Worm (Caenorhabditis elegans) whole organism, L1 larva: Measurements from ENCODE around the gene T10B5.3.

ENCODE experiments used
- C16A3.4 ChIP-seq: fragments of 150-350 bp; optimal IDR thresholded peaks from 2 replicates; lab custom pipeline; 2014; ENCODE audit warnings: missing biosample characterization, missing genetic modification characterization
- F16B12.6 ChIP-seq: fragments of 150-350 bp; optimal IDR thresholded peaks from 2 replicates; lab custom pipeline; 2014; ENCODE audit warnings: missing biosample characterization, missing genetic modification characterization
- alr-1 ChIP-seq: fragments of 200-800 bp; sonication (Bioruptor generic); optimal IDR thresholded peaks from 2 replicates; lab custom pipeline; 2018; ENCODE audit warnings: borderline replicate concordance, mild to moderate bottlenecking, missing genetic modification characterization, missing compliant biosample characterization
- ceh-8 ChIP-seq: fragments of 200-800 bp; sonication (Bioruptor generic); optimal IDR thresholded peaks from 2 replicates; lab custom pipeline; 2018; ENCODE audit warnings: mild to moderate bottlenecking, missing genetic modification characterization, moderate library complexity, missing compliant biosample characterization
- ceh-82 ChIP-seq, 3 experiments: fragments of 150-350 bp in 1 of 3; sonication (generic microtip) in 2 of 3; optimal IDR thresholded peaks; 2 replicates each; lab custom pipeline; 2014 to 2017; ENCODE audit warnings: missing biosample characterization in 3 of 3, missing genetic modification characterization in 3 of 3
- ces-1 ChIP-seq: fragments of 150-350 bp; optimal IDR thresholded peaks from 2 replicates; lab custom pipeline; 2014; ENCODE audit warnings: missing biosample characterization, missing genetic modification reagents, missing genetic modification characterization
- dpl-1 ChIP-seq, 3 experiments: fragments of 150-350 bp in 2 of 3; sonication (generic microtip) in 1 of 3; optimal IDR thresholded peaks; 2 replicates each; lab custom pipeline; 2014 to 2017; ENCODE audit warnings: missing biosample characterization in 3 of 3, missing genetic modification characterization in 3 of 3, missing genetic modification reagents in 3 of 3
- elt-2 ChIP-seq: sonication (generic microtip); optimal IDR thresholded peaks from 2 replicates; lab custom pipeline; 2016; ENCODE audit warnings: missing genetic modification characterization, mild to moderate bottlenecking, inconsistent platforms, missing compliant biosample characterization, missing genetic modification reagents
- fkh-10 ChIP-seq: sonication (generic microtip); optimal IDR thresholded peaks from 2 replicates; lab custom pipeline; 2017; ENCODE audit warnings: missing biosample characterization, missing genetic modification reagents, missing genetic modification characterization
- fkh-4 ChIP-seq: sonication (generic microtip); optimal IDR thresholded peaks from 2 replicates; lab custom pipeline; 2016; ENCODE audit warnings: missing compliant biosample characterization, missing genetic modification characterization, borderline replicate concordance
- hlh-17 ChIP-seq: fragments of 200-800 bp; sonication (Bioruptor generic); optimal IDR thresholded peaks from 2 replicates; lab custom pipeline; 2018; ENCODE audit warnings: missing genetic modification characterization, mild to moderate bottlenecking, missing compliant biosample characterization, moderate library complexity, borderline replicate concordance
- hpl-2 ChIP-seq: fragments of 150-350 bp; optimal IDR thresholded peaks from 2 replicates; lab custom pipeline; 2014; ENCODE audit warnings: missing biosample characterization, missing genetic modification reagents, missing genetic modification characterization
- irx-1 ChIP-seq: sonication (generic microtip); optimal IDR thresholded peaks from 2 replicates; lab custom pipeline; 2016; ENCODE audit warnings: missing genetic modification characterization, missing compliant biosample characterization
- jun-1 ChIP-seq: fragments of 150-350 bp; optimal IDR thresholded peaks from 2 replicates; lab custom pipeline; 2014; ENCODE audit warnings: missing biosample characterization, missing genetic modification reagents, missing genetic modification characterization
- lin-13 ChIP-seq: fragments of 150-350 bp; optimal IDR thresholded peaks from 2 replicates; lab custom pipeline; 2014; ENCODE audit warnings: missing biosample characterization, missing genetic modification reagents, missing genetic modification characterization
- lin-39 ChIP-seq: fragments of 150-350 bp; optimal IDR thresholded peaks from 2 replicates; lab custom pipeline; 2014; ENCODE audit warnings: missing biosample characterization, missing genetic modification reagents, missing genetic modification characterization
- mab-9 ChIP-seq: fragments of 200-800 bp; sonication (Bioruptor generic); IDR thresholded peaks from 2 replicates; pipeline ENCODE4 v1.3.6; 2022; ENCODE audit warnings: missing genetic modification reagents, missing genetic modification characterization, missing compliant biosample characterization
- mdl-1 ChIP-seq, 2 experiments: fragments of 150-350 bp; optimal IDR thresholded peaks; 2 replicates each; lab custom pipeline; 2014 to 2017; ENCODE audit warnings: missing biosample characterization in 2 of 2, missing genetic modification characterization in 2 of 2, inconsistent platforms in 1 of 2
- mep-1 ChIP-seq: fragments of 150-350 bp; optimal IDR thresholded peaks from 2 replicates; lab custom pipeline; 2014; ENCODE audit warnings: missing biosample characterization, missing genetic modification characterization
- nhr-11 ChIP-seq: fragments of 150-350 bp; optimal IDR thresholded peaks from 2 replicates; lab custom pipeline; 2014; ENCODE audit warnings: missing biosample characterization, missing genetic modification characterization
- nhr-12 ChIP-seq: sonication (generic microtip); optimal IDR thresholded peaks from 2 replicates; lab custom pipeline; 2017; ENCODE audit warnings: missing biosample characterization, missing genetic modification characterization
- nhr-20 ChIP-seq: sonication (generic microtip); optimal IDR thresholded peaks from 2 replicates; lab custom pipeline; 2016; ENCODE audit warnings: mild to moderate bottlenecking, missing genetic modification characterization, missing compliant biosample characterization
- nhr-28 ChIP-seq: fragments of 150-350 bp; optimal IDR thresholded peaks from 2 replicates; lab custom pipeline; 2014; ENCODE audit warnings: missing biosample characterization, missing genetic modification characterization
- nhr-71 ChIP-seq: sonication (generic microtip); optimal IDR thresholded peaks from 2 replicates; lab custom pipeline; 2016; ENCODE audit warnings: mild to moderate bottlenecking, missing genetic modification characterization, moderate library complexity, missing compliant biosample characterization
- pag-3 ChIP-seq: sonication (generic microtip); optimal IDR thresholded peaks from 2 replicates; lab custom pipeline; 2017; ENCODE audit warnings: missing genetic modification characterization, mild to moderate bottlenecking, missing compliant biosample characterization, antibody characterized with exemption, borderline replicate concordance; ENCODE audit not compliant: insufficient read depth
- pax-3 ChIP-seq: fragments of 200-800 bp; sonication (Bioruptor generic); optimal IDR thresholded peaks from 2 replicates; lab custom pipeline; 2018; ENCODE audit warnings: mild to moderate bottlenecking, missing genetic modification characterization, moderate library complexity, missing compliant biosample characterization
- pqm-1 ChIP-seq: sonication (generic microtip); optimal IDR thresholded peaks from 3 replicates; lab custom pipeline; 2017; ENCODE audit warnings: missing biosample characterization, missing genetic modification characterization
- rnt-1 ChIP-seq: sonication (generic microtip); optimal IDR thresholded peaks from 2 replicates; lab custom pipeline; 2016; ENCODE audit warnings: mild to moderate bottlenecking, missing genetic modification characterization, moderate library complexity, missing compliant biosample characterization
- snu-23 ChIP-seq: sonication (generic microtip); optimal IDR thresholded peaks from 2 replicates; lab custom pipeline; 2016; ENCODE audit warnings: missing genetic modification characterization, missing compliant biosample characterization
- sptf-1 ChIP-seq: fragments of 150-350 bp; optimal IDR thresholded peaks from 2 replicates; lab custom pipeline; 2014; ENCODE audit warnings: missing biosample characterization, missing genetic modification characterization
- swsn-7 ChIP-seq: sonication (generic microtip); optimal IDR thresholded peaks from 2 replicates; lab custom pipeline; 2016; ENCODE audit warnings: missing genetic modification characterization, missing compliant biosample characterization
- unc-98 ChIP-seq: fragments of 200-800 bp; sonication (Bioruptor generic); IDR thresholded peaks from 2 replicates; pipeline ENCODE4 v1.3.6; 2022; ENCODE audit warnings: missing genetic modification characterization, missing compliant biosample characterization
- xbp-1 ChIP-seq: sonication (generic microtip); optimal IDR thresholded peaks from 2 replicates; lab custom pipeline; 2016; ENCODE audit warnings: missing genetic modification characterization, missing compliant biosample characterization
- zip-4 ChIP-seq: fragments of 200-800 bp; sonication (Bioruptor generic); optimal IDR thresholded peaks from 2 replicates; lab custom pipeline; 2018; ENCODE audit warnings: mild to moderate bottlenecking, missing genetic modification characterization, moderate library complexity, missing compliant biosample characterization
- ztf-4 ChIP-seq: fragments of 150-350 bp; optimal IDR thresholded peaks from 2 replicates; lab custom pipeline; 2014; ENCODE audit warnings: missing biosample characterization, missing genetic modification characterization

The T10B5.3 gene

ce11 chrV:1918030-1918559 is 48.5 kb upstream of the T10B5.3 start, which contains the start of gene Y32G9A.2 (continued):
- TF ChIP-seq jun-1 (tag; lab: Kevin White, UChicago) (no peak), nhr-12 (tag; lab: Kevin White, UChicago) (no peak), mep-1 (tag; lab: Kevin White, UChicago) (no peak), xbp-1 (tag; lab: Kevin White, UChicago) (peak; percentile 1), ceh-82 (tag; optimal IDR thresholded peaks at IDR 0.05; lab: Kevin White, UChicago) (peak in 1 of 3 experiments; percentile 36), pqm-1 (tag; lab: Kevin White, UChicago) (no peak)

DNA sequence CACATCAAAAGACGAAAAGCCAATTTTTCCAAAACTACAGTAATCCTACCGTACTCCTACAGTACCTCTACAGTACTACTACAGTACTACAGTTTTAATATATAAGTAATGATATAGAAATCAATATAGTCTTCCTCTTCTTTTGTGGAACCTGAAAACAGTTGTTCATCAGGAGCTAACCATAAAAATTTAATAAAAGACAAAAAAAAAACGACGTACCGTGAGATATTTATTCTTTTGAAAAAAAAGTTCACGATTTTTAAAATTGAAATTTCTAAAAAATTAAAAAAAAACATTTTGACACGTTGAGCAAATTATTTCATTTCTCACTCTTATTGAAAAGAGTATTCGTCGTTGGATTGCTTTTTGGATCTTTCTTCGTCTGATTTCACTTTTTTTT is 41.5 kb upstream of the T10B5.3 start, which contains the start of gene Y32G9A.3:
Y32G9A.3 (plus strand) TSS at position 301 of the 400 bp plus-strand sequence.
- TF ChIP-seq F16B12.6 = no peak
- no peak for TF ChIP-seq irx-1 (tag; lab: Kevin White, UChicago)
- TF ChIP-seq fkh-4 (tag; lab: Kevin White, UChicago) = no peak
- TF ChIP-seq zip-4 (GFP tag; lab: Kevin White, UChicago) = no peak
- no peak for TF ChIP-seq ces-1 (GFP tag; lab: Kevin White, UChicago)
- no peak for TF ChIP-seq swsn-7 (tag; lab: Kevin White, UChicago)
- TF ChIP-seq ztf-4 (tag; lab: Kevin White, UChicago) = no peak
- TF ChIP-seq nhr-20 (tag; lab: Kevin White, UChicago) = no peak
- no peak for TF ChIP-seq rnt-1
- no peak for TF ChIP-seq ceh-82 (tag; optimal IDR thresholded peaks at IDR 0.05; lab: Kevin White, UChicago)
- no peak for TF ChIP-seq pag-3 (tag; lab: Kevin White, UChicago)
- no peak for TF ChIP-seq dpl-1 (GFP tag; optimal IDR thresholded peaks at IDR 0.05; lab: Kevin White, UChicago)
- TF ChIP-seq mdl-1 (tag; optimal IDR thresholded peaks at IDR 0.05; lab: Kevin White, UChicago) = no peak
- TF ChIP-seq sptf-1 (tag; lab: Kevin White, UChicago) = no peak

DNA sequence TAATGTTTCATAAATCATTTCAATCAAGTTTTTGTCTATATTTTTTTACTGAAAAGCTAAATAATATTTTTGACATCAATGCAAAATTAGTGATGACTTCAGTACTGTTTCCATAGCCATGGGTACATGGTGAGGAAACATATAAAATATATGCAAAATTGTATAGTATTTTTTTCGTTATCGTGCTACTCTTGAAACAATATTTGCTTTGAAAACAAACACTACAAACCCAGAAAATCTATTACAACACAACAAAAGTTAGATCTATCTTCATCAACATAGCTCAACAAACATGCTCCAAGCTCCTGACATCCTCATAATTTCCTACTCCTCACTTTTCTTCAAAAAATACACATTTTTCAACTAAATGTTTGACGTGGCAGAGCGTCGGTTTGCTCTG is 39.0 kb upstream of the T10B5.3 start, which contains the start of gene srp-3:
srp-3 (plus strand) TSS at position 301 of the 400 bp plus-strand sequence.
- no peak for TF ChIP-seq unc-98 (GFP tag; lab: Robert Waterston, UW)
- no peak for TF ChIP-seq pax-3 (tag; lab: Kevin White, UChicago)
- TF ChIP-seq ceh-8 (GFP tag; lab: Kevin White, UChicago) = no peak
- TF ChIP-seq nhr-28 (tag; lab: Kevin White, UChicago) = no peak
- TF ChIP-seq, all 84 proteins: peak for 0

ce11 chrV:1907350-1907749 is 37.8 kb upstream of the T10B5.3 start, which contains the start of gene Y32G9A.5:
Y32G9A.5 (plus strand) TSS chrV:1907650.
- TF ChIP-seq fkh-10 (GFP tag; lab: Kevin White, UChicago) (no peak), alr-1 (tag; lab: Kevin White, UChicago) (no peak), mab-9 (no peak), ztf-4 (tag; lab: Kevin White, UChicago) (no peak), fkh-4 (tag; lab: Kevin White, UChicago) (no peak), hlh-17 (no peak), pax-3 (tag; lab: Kevin White, UChicago) (no peak), lin-39 (tag; lab: Kevin White, UChicago) (no peak), snu-23 (no peak), elt-2 (tag; lab: Kevin White, UChicago) (no peak), lin-13 (no peak), nhr-11 (tag; lab: Kevin White, UChicago) (no peak), hpl-2 (no peak), zip-4 (GFP tag; lab: Kevin White, UChicago) (no peak), nhr-71 (tag; lab: Kevin White, UChicago) (no peak), C16A3.4 (tag; lab: Kevin White, UChicago) (no peak)
- TF ChIP-seq, all 84 proteins: peak for 0
